Worm (Caenorhabditis elegans) whole organism, L2 larva: Measurements from ENCODE around the gene ccch-5.

Experiments used
- alr-1 ChIP-seq: fragments of 150-350 bp; optimal IDR thresholded peaks from 2 replicates; lab custom pipeline; 2014; ENCODE audit warnings: missing biosample characterization, missing genetic modification characterization
- dmd-4 ChIP-seq: sonication (generic microtip); optimal IDR thresholded peaks from 2 replicates; lab custom pipeline; 2017; ENCODE audit warnings: missing biosample characterization, missing genetic modification characterization
- elt-3 ChIP-seq: sonication (generic microtip); optimal IDR thresholded peaks from 2 replicates; lab custom pipeline; 2017; ENCODE audit warnings: missing biosample characterization, missing genetic modification characterization
- gmeb-1 ChIP-seq: fragments of 150-350 bp; optimal IDR thresholded peaks from 2 replicates; lab custom pipeline; 2014; ENCODE audit warnings: missing biosample characterization, missing genetic modification characterization
- lin-39 ChIP-seq: fragments of 150-350 bp; optimal IDR thresholded peaks from 2 replicates; lab custom pipeline; 2014; ENCODE audit warnings: missing biosample characterization, missing genetic modification reagents, missing genetic modification characterization
- mab-5 ChIP-seq: fragments of 150-350 bp; optimal IDR thresholded peaks from 2 replicates; lab custom pipeline; 2014; ENCODE audit warnings: missing biosample characterization, missing genetic modification characterization
- nhr-10 ChIP-seq: sonication (generic microtip); optimal IDR thresholded peaks from 2 replicates; lab custom pipeline; 2017; ENCODE audit warnings: missing biosample characterization, missing genetic modification characterization
- nhr-12 ChIP-seq: fragments of 150-350 bp; optimal IDR thresholded peaks from 2 replicates; lab custom pipeline; 2014; ENCODE audit warnings: missing biosample characterization, missing genetic modification characterization
- unc-39 ChIP-seq: fragments of 150-350 bp; optimal IDR thresholded peaks from 2 replicates; lab custom pipeline; 2014; ENCODE audit warnings: missing biosample characterization, missing genetic modification characterization

- TF ChIP-seq elt-3 (no peak), nhr-12 (tag; lab: Kevin White, UChicago) (no peak), gmeb-1 (no peak), nhr-10 (tag; lab: Kevin White, UChicago) (no peak), unc-39 (tag; lab: Kevin White, UChicago) (no peak), mab-5 (no peak), lin-39 (tag; lab: Kevin White, UChicago) (no peak), dmd-4 (tag; lab: Kevin White, UChicago) (no peak), alr-1 (tag; lab: Kevin White, UChicago) (no peak)
Observed at ce11 chrIV:14937017-14937416, 17.6 kb downstream of the ccch-5 start, which contains the start of gene Y57G11C.1144.
